Worm (Caenorhabditis elegans) whole organism, young adult: ENCODE results near the gene math-3.

Source experiments
- B0019.2 ChIP-seq: fragments of 200-800 bp; sonication (Bioruptor generic); conservative IDR thresholded peaks from 2 replicates; pipeline ENCODE4 v1.3.6; 2022; ENCODE audit warnings: missing genetic modification reagents, missing genetic modification characterization, missing compliant biosample characterization
- B0261.1 ChIP-seq: sonication (generic microtip); optimal IDR thresholded peaks from 2 replicates; lab custom pipeline; 2016; ENCODE audit warnings: mild to moderate bottlenecking, missing genetic modification characterization, moderate library complexity, missing compliant biosample characterization
- C17E4.6 ChIP-seq: fragments of 200-800 bp; sonication (Bioruptor generic); IDR thresholded peaks from 2 replicates; pipeline ENCODE4 v1.3.6; 2022; ENCODE audit warnings: missing genetic modification reagents, missing genetic modification characterization, missing compliant biosample characterization
- F10E7.11 ChIP-seq: sonication (generic microtip); optimal IDR thresholded peaks from 2 replicates; lab custom pipeline; 2017; ENCODE audit warnings: mild to moderate bottlenecking, missing genetic modification characterization, moderate library complexity, missing compliant biosample characterization
- F49E8.2 ChIP-seq: sonication (generic microtip); optimal IDR thresholded peaks from 3 replicates; lab custom pipeline; 2017; ENCODE audit warnings: missing genetic modification characterization, mild to moderate bottlenecking, missing compliant biosample characterization, antibody characterized with exemption, moderate library complexity; ENCODE audit not compliant: insufficient read depth
- F52B5.7 ChIP-seq: sonication (generic microtip); optimal IDR thresholded peaks from 2 replicates; lab custom pipeline; 2016; ENCODE audit warnings: mild to moderate bottlenecking, missing genetic modification characterization, missing compliant biosample characterization
- F57A8.1 ChIP-seq: fragments of 200-800 bp; sonication (Bioruptor generic); optimal IDR thresholded peaks from 2 replicates; lab custom pipeline; 2018; ENCODE audit warnings: mild to moderate bottlenecking, missing genetic modification characterization, moderate library complexity, missing compliant biosample characterization
- T26A5.8 ChIP-seq: sonication (generic microtip); optimal IDR thresholded peaks from 2 replicates; lab custom pipeline; 2016; ENCODE audit warnings: missing genetic modification characterization, missing compliant biosample characterization
- Y53F4B.3 ChIP-seq: fragments of 200-800 bp; sonication (Bioruptor generic); IDR thresholded peaks from 2 replicates; pipeline ENCODE4 v1.3.6; 2022; ENCODE audit warnings: missing genetic modification reagents, missing genetic modification characterization, missing compliant biosample characterization
- Y79H2A.3 ChIP-seq: fragments of 200-800 bp; sonication (Bioruptor generic); conservative IDR thresholded peaks from 2 replicates; pipeline ENCODE4 v1.3.6; 2022; ENCODE audit warnings: missing genetic modification reagents, missing genetic modification characterization, missing compliant biosample characterization
- Y95B8A.8 ChIP-seq: fragments of 200-800 bp; sonication (Bioruptor generic); IDR thresholded peaks from 2 replicates; pipeline ENCODE4 v1.3.6; 2022; ENCODE audit warnings: missing genetic modification reagents, missing genetic modification characterization, missing compliant biosample characterization
- ZK185.1 ChIP-seq: sonication (generic microtip); optimal IDR thresholded peaks from 2 replicates; lab custom pipeline; 2016; ENCODE audit warnings: mild to moderate bottlenecking, missing genetic modification characterization, missing compliant biosample characterization; ENCODE audit not compliant: poor library complexity, severe bottlenecking
- ama-1 ChIP-seq, 3 experiments: fragments of 150-350 bp in 1 of 3; sonication (generic microtip) in 2 of 3; optimal IDR thresholded peaks; 2 replicates each; lab custom pipeline; 2014 to 2018; ENCODE audit warnings: missing biosample characterization in 2 of 3, missing genetic modification characterization in 2 of 3, missing genetic modification reagents in 2 of 3
- aptf-2 ChIP-seq: fragments of 200-800 bp; sonication (Bioruptor generic); conservative IDR thresholded peaks from 2 replicates; pipeline ENCODE4 v1.3.6; 2022; ENCODE audit warnings: missing genetic modification reagents, missing genetic modification characterization, missing compliant biosample characterization
- aptf-3 ChIP-seq: fragments of 200-800 bp; sonication (Bioruptor generic); IDR thresholded peaks from 2 replicates; pipeline ENCODE4 v1.3.6; 2022; ENCODE audit warnings: missing genetic modification characterization, missing compliant biosample characterization
- attf-6 ChIP-seq: fragments of 200-800 bp; sonication (Bioruptor generic); IDR thresholded peaks from 2 replicates; pipeline ENCODE4 v1.3.6; 2022; ENCODE audit warnings: missing genetic modification reagents, missing genetic modification characterization, missing compliant biosample characterization
- bed-1 ChIP-seq: fragments of 200-800 bp; sonication (Bioruptor generic); IDR thresholded peaks from 2 replicates; pipeline ENCODE4 v1.3.6; 2022; ENCODE audit warnings: missing genetic modification reagents, missing genetic modification characterization, missing compliant biosample characterization
- cebp-1 ChIP-seq, 2 experiments: fragments of 200-800 bp in 1 of 2; sonication (Bioruptor generic) in 1 of 2; sonication (generic microtip) in 1 of 2; IDR thresholded peaks in 1 of 2; optimal IDR thresholded peaks in 1 of 2; 2 replicates each; pipeline versions ENCODE4 v1.3.6 to Lab custom; 2017 to 2022; ENCODE audit warnings: missing compliant biosample characterization in 2 of 2, missing genetic modification characterization in 2 of 2, mild to moderate bottlenecking in 1 of 2, missing genetic modification reagents in 1 of 2, moderate library complexity in 1 of 2
- ceh-100 ChIP-seq: fragments of 200-800 bp; sonication (Bioruptor generic); IDR thresholded peaks from 2 replicates; pipeline ENCODE4 v1.3.6; 2022; ENCODE audit warnings: missing genetic modification reagents, missing genetic modification characterization, missing compliant biosample characterization
- ceh-27 ChIP-seq: fragments of 200-800 bp; sonication (Bioruptor generic); optimal IDR thresholded peaks from 2 replicates; lab custom pipeline; 2018; ENCODE audit warnings: mild to moderate bottlenecking, missing genetic modification characterization, moderate library complexity, missing compliant biosample characterization
- ceh-40 ChIP-seq: fragments of 200-800 bp; sonication (Bioruptor generic); IDR thresholded peaks from 2 replicates; pipeline ENCODE4 v1.3.6; 2022; ENCODE audit warnings: missing genetic modification characterization, missing compliant biosample characterization
- ceh-58 ChIP-seq: fragments of 200-800 bp; sonication (Bioruptor generic); IDR thresholded peaks from 2 replicates; pipeline ENCODE4 v1.3.6; 2022; ENCODE audit warnings: missing genetic modification characterization, missing compliant biosample characterization
- die-1 ChIP-seq: sonication (generic microtip); optimal IDR thresholded peaks from 2 replicates; lab custom pipeline; 2016; ENCODE audit warnings: missing genotype, mild to moderate bottlenecking, missing genetic modification characterization, missing compliant biosample characterization
- dpl-1 ChIP-seq: fragments of 150-350 bp; optimal IDR thresholded peaks from 2 replicates; lab custom pipeline; 2014; ENCODE audit warnings: missing biosample characterization, missing genetic modification reagents, missing genetic modification characterization
- efl-1 ChIP-seq: fragments of 150-350 bp; optimal IDR thresholded peaks from 2 replicates; lab custom pipeline; 2014; ENCODE audit warnings: missing biosample characterization, missing genetic modification reagents, missing genetic modification characterization
- hlh-12 ChIP-seq: sonication (generic microtip); optimal IDR thresholded peaks from 2 replicates; lab custom pipeline; 2016; ENCODE audit warnings: missing genetic modification characterization, missing compliant biosample characterization
- hmg-1.2 ChIP-seq: fragments of 200-800 bp; sonication (Bioruptor generic); IDR thresholded peaks from 2 replicates; pipeline ENCODE4 v1.3.6; 2022; ENCODE audit warnings: missing genetic modification reagents, missing genetic modification characterization, missing compliant biosample characterization
- let-526 ChIP-seq: fragments of 200-800 bp; sonication (Bioruptor generic); IDR thresholded peaks from 2 replicates; pipeline ENCODE4 v1.3.6; 2022; ENCODE audit warnings: missing genetic modification reagents, missing genetic modification characterization, missing compliant biosample characterization
- let-607 ChIP-seq, 2 experiments: fragments of 200-800 bp in 1 of 2; sonication (Bioruptor generic) in 1 of 2; sonication (generic microtip) in 1 of 2; optimal IDR thresholded peaks; 2 replicates each; lab custom pipeline; 2016 to 2018; ENCODE audit warnings: mild to moderate bottlenecking in 2 of 2, missing compliant biosample characterization in 2 of 2, missing genetic modification characterization in 2 of 2, moderate library complexity in 2 of 2, missing genotype in 1 of 2
- lin-35 ChIP-seq, 3 experiments: fragments of 150-350 bp in 2 of 3; sonication (generic microtip) in 1 of 3; optimal IDR thresholded peaks; 2 replicates each; lab custom pipeline; 2014 to 2018; ENCODE audit warnings: missing biosample characterization in 3 of 3, missing genetic modification characterization in 3 of 3, missing genetic modification reagents in 3 of 3
- lin-40 ChIP-seq: sonication (generic microtip); optimal IDR thresholded peaks from 2 replicates; lab custom pipeline; 2016; ENCODE audit warnings: missing genetic modification characterization, mild to moderate bottlenecking, missing compliant biosample characterization, missing genotype, missing genetic modification reagents
- lin-54 ChIP-seq: fragments of 200-800 bp; sonication (Bioruptor generic); optimal IDR thresholded peaks from 2 replicates; lab custom pipeline; 2018; ENCODE audit warnings: mild to moderate bottlenecking, missing genetic modification characterization, missing compliant biosample characterization
- lsy-27 ChIP-seq: sonication (generic microtip); optimal IDR thresholded peaks from 2 replicates; lab custom pipeline; 2017; ENCODE audit warnings: missing genetic modification characterization, mild to moderate bottlenecking, missing compliant biosample characterization, antibody characterized with exemption, missing genotype, borderline replicate concordance; ENCODE audit not compliant: insufficient read depth
- nfyb-1 ChIP-seq: fragments of 200-800 bp; sonication (Bioruptor generic); IDR thresholded peaks from 2 replicates; pipeline ENCODE4 v1.3.6; 2022; ENCODE audit warnings: missing genetic modification reagents, missing genetic modification characterization, missing compliant biosample characterization
- nhr-27 ChIP-seq: fragments of 200-800 bp; sonication (Bioruptor generic); optimal IDR thresholded peaks from 2 replicates; lab custom pipeline; 2018; ENCODE audit warnings: mild to moderate bottlenecking, missing genetic modification characterization, moderate library complexity, missing compliant biosample characterization
- nhr-90 ChIP-seq: sonication (generic microtip); optimal IDR thresholded peaks from 2 replicates; lab custom pipeline; 2016; ENCODE audit warnings: missing genotype, mild to moderate bottlenecking, missing genetic modification characterization, missing compliant biosample characterization
- pbrm-1 ChIP-seq: fragments of 200-800 bp; sonication (Bioruptor generic); IDR thresholded peaks from 2 replicates; pipeline ENCODE4 v1.3.6; 2022; ENCODE audit warnings: missing genetic modification reagents, missing genetic modification characterization, missing compliant biosample characterization
- tbp1 ChIP-seq: fragments of 200-800 bp; sonication (Bioruptor generic); optimal IDR thresholded peaks from 2 replicates; lab custom pipeline; 2018; ENCODE audit warnings: mild to moderate bottlenecking, missing genetic modification characterization, missing compliant biosample characterization
- unc-62 ChIP-seq: fragments of 150-350 bp; optimal IDR thresholded peaks from 2 replicates; lab custom pipeline; 2014; ENCODE audit warnings: missing biosample characterization, missing genetic modification reagents, missing genetic modification characterization
- ztf-18 ChIP-seq: sonication (generic microtip); optimal IDR thresholded peaks from 2 replicates; lab custom pipeline; 2016; ENCODE audit warnings: missing genotype, mild to moderate bottlenecking, missing genetic modification characterization, missing compliant biosample characterization
- ztf-25 ChIP-seq: fragments of 200-800 bp; sonication (Bioruptor generic); IDR thresholded peaks from 2 replicates; pipeline ENCODE4 v1.3.6; 2022; ENCODE audit warnings: missing genetic modification reagents, missing genetic modification characterization, missing compliant biosample characterization
- ztf-28 ChIP-seq: fragments of 200-800 bp; sonication (Bioruptor generic); IDR thresholded peaks from 2 replicates; pipeline ENCODE4 v1.3.6; 2022; ENCODE audit warnings: missing genetic modification reagents, missing genetic modification characterization, missing compliant biosample characterization

Gene math-3

DNA sequence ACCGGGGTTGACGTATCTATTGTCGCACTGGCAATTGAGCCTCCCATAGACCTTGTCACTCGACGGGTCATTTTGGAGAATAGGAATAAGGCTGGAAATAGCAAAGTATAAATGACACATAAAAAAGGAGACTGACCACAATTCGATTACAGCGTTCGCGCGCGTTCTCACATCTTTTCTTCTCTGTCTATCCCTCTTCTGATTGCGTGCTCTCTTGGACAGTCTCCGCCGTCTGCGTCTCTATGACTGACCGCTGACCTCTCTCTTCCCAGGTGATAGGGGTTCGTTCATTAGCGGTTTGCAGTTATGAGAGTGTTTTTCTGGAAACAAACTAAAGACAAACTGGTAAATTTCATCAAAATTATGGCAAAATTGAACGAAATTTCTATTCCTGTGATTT lies 35.5 kb upstream of the math-3 start, which contains the start of gene ceh-83:
ceh-83 (minus strand) TSS at position 181 of the 400 bp plus-strand sequence.
- TF ChIP-seq B0261.1 (tag; lab: Kevin White, UChicago) (no peak), pbrm-1 (GFP tag; lab: Robert Waterston, UW) (0 out of 2 replicates have a peak, but pooled peaks have one; percentile 25), F10E7.11 (no peak), tbp1 (GFP tag; lab: Kevin White, UChicago) (no peak), nhr-27 (no peak), die-1 (tag; lab: Kevin White, UChicago) (no peak), ama-1 (optimal IDR thresholded peaks at IDR 0.05; lab: Kevin White, UChicago) (no peak), ama-1 (GFP tag; optimal IDR thresholded peaks at IDR 0.05; lab: Kevin White, UChicago) (no peak), aptf-3 (GFP tag; lab: Robert Waterston, UW) (no peak), ztf-25 (GFP tag; lab: Robert Waterston, UW) (no peak), aptf-2 (GFP tag; lab: Robert Waterston, UW) (0 out of 2 replicates have a peak, but pooled peaks have one; percentile 52), Y53F4B.3 (GFP tag; lab: Robert Waterston, UW) (no peak), B0019.2 (GFP tag; lab: Robert Waterston, UW) (no peak), T26A5.8 (tag; lab: Kevin White, UChicago) (no peak), unc-62 (GFP tag; lab: Kevin White, UChicago) (no peak), F52B5.7 (no peak), lsy-27 (tag; lab: Kevin White, UChicago) (no peak), hmg-1.2 (GFP tag; lab: Robert Waterston, UW) (peak; percentile 92)
- TF ChIP-seq, all 124 proteins: peak for 3

DNA sequence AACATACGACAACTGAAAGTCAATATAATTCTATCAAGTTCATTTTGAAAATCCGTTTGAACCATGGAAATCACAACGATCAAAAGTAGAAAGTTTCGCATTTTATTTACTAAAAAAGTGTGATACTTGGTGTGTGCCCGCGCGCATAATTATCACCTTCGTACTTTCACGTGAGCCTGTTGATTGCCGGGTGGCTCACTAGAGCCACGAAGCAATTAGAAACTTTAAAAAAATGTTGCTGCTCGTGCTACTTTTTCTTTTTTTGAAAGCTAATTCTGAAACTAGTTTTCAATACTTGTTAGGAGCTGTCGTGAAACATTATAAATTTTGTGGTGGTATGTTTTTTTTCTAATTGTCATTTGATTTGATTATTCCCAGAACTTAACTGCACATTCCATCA lies 33.0 kb upstream of the math-3 start, which contains the start of the genes irld-9 and irld-33:
irld-9 (minus strand) TSS at position 101 of the 400 bp plus-strand sequence.
irld-33 (plus strand) TSS at position 209 of the 400 bp plus-strand sequence.
- TF ChIP-seq ceh-40 (no peak), cebp-1 (GFP tag; IDR thresholded peaks at IDR 0.05; lab: Robert Waterston, UW) (no peak), cebp-1 (tag; optimal IDR thresholded peaks at IDR 0.05; lab: Kevin White, UChicago) (no peak), lin-40 (no peak), hlh-12 (tag; lab: Kevin White, UChicago) (no peak), nhr-90 (tag; lab: Kevin White, UChicago) (no peak), Y79H2A.3 (GFP tag; lab: Robert Waterston, UW) (no peak), let-526 (GFP tag; lab: Robert Waterston, UW) (no peak), dpl-1 (no peak), Y95B8A.8 (GFP tag; lab: Robert Waterston, UW) (no peak), F49E8.2 (tag; lab: Kevin White, UChicago) (no peak), lin-54 (no peak), bed-1 (GFP tag; lab: Robert Waterston, UW) (no peak), unc-62 (GFP tag; lab: Kevin White, UChicago) (no peak), ceh-100 (no peak), ztf-28 (no peak), ceh-27 (GFP tag; lab: Kevin White, UChicago) (no peak), let-607 (tag; optimal IDR thresholded peaks at IDR 0.05; lab: Kevin White, UChicago) (no peak), nfyb-1 (GFP tag; lab: Robert Waterston, UW) (no peak), efl-1 (GFP tag; lab: Kevin White, UChicago) (no peak)
- TF ChIP-seq, all 124 proteins: peak for 0

ce11 chrII:1741248-1741647 lies 30.6 kb upstream of the math-3 start, which contains the start of gene K07G6.1:
K07G6.1 (plus strand) TSS chrII:1741548.
- no peak for TF ChIP-seq F57A8.1 (GFP tag; lab: Kevin White, UChicago)
- TF ChIP-seq C17E4.6 (GFP tag; lab: Robert Waterston, UW): no peak
- no peak for TF ChIP-seq attf-6 (GFP tag; lab: Robert Waterston, UW)
- no peak for TF ChIP-seq ZK185.1 (tag; lab: Kevin White, UChicago)
- TF ChIP-seq lin-35 (GFP tag; optimal IDR thresholded peaks at IDR 0.05; lab: Kevin White, UChicago): no peak
- TF ChIP-seq ztf-18 (tag; lab: Kevin White, UChicago): no peak
- TF ChIP-seq ceh-58 (GFP tag; lab: Robert Waterston, UW): no peak
